Fruit fly (Drosophila melanogaster) whole organism, embryonic: ENCODE data around the gene vsg.

Source experiments
- CG10209 ChIP-seq: fragments of 200-800 bp; sonication (Bioruptor generic); optimal IDR thresholded peaks from 3 replicates; lab custom pipeline; 2017; ENCODE audit warnings: missing biosample characterization, mild to moderate bottlenecking, missing genetic modification characterization, missing genetic modification reagents
- CG13296 ChIP-seq: fragments of 200-800 bp; sonication (Bioruptor generic); optimal IDR thresholded peaks from 3 replicates; lab custom pipeline; 2018; ENCODE audit warnings: missing biosample characterization, mild to moderate bottlenecking, missing genetic modification characterization
- CG14014 ChIP-seq: fragments of 200-800 bp; sonication (Bioruptor generic); IDR thresholded peaks from 2 replicates; pipeline ENCODE4 v1.3.6; 2022; ENCODE audit warnings: missing biosample characterization, missing genetic modification characterization
- CG15514 ChIP-seq: fragments of 200-800 bp; sonication (Bioruptor generic); optimal IDR thresholded peaks from 3 replicates; lab custom pipeline; 2017; ENCODE audit warnings: missing biosample characterization, missing genetic modification characterization, mild to moderate bottlenecking, moderate library complexity, missing genetic modification reagents
- CG15696 ChIP-seq: fragments of 200-800 bp; sonication (Bioruptor generic); optimal IDR thresholded peaks from 2 replicates; lab custom pipeline; 2019; ENCODE audit warnings: missing biosample characterization, mild to moderate bottlenecking, missing genetic modification characterization, moderate library complexity
- CG17612 ChIP-seq: fragments of 200-800 bp; sonication (Bioruptor generic); IDR thresholded peaks from 2 replicates; pipeline ENCODE4 v1.3.6; 2022; ENCODE audit warnings: missing biosample characterization, missing genetic modification characterization
- CG1832 ChIP-seq: fragments of 200-800 bp; sonication (Bioruptor generic); optimal IDR thresholded peaks from 2 replicates; lab custom pipeline; 2017; ENCODE audit warnings: missing biosample characterization, mild to moderate bottlenecking, missing genetic modification characterization, inconsistent platforms
- CG31224 ChIP-seq: fragments of 200-800 bp; sonication (Bioruptor generic); IDR thresholded peaks from 2 replicates; pipeline ENCODE4 v1.3.6; 2022; ENCODE audit warnings: missing biosample characterization, missing genetic modification characterization
- CG3407 ChIP-seq: fragments of 200-800 bp; sonication (Bioruptor generic); optimal IDR thresholded peaks from 2 replicates; lab custom pipeline; 2018; ENCODE audit warnings: missing biosample characterization, mild to moderate bottlenecking, missing genetic modification characterization
- CG34224 ChIP-seq: fragments of 200-800 bp; sonication (Bioruptor generic); IDR thresholded peaks from 3 replicates; pipeline ENCODE4 v1.3.6; 2022; ENCODE audit warnings: missing biosample characterization, missing genetic modification characterization; ENCODE audit not compliant: partially characterized antibody
- CG4328 ChIP-seq: fragments of 200-800 bp; sonication (Bioruptor generic); optimal IDR thresholded peaks from 3 replicates; lab custom pipeline; 2017; ENCODE audit warnings: missing biosample characterization, missing genetic modification reagents, missing genetic modification characterization
- CG6689 ChIP-seq: fragments of 200-800 bp; sonication (Bioruptor generic); IDR thresholded peaks from 2 replicates; pipeline ENCODE4 v1.3.6; 2022; ENCODE audit warnings: missing biosample characterization, missing genetic modification characterization
- CG6791 ChIP-seq: fragments of 200-800 bp; sonication (Bioruptor generic); IDR thresholded peaks from 3 replicates; pipeline ENCODE4 v1.3.6; 2022; ENCODE audit warnings: missing biosample characterization, missing genetic modification characterization; ENCODE audit not compliant: partially characterized antibody
- CG7839 ChIP-seq: fragments of 200-800 bp; sonication (Bioruptor generic); optimal IDR thresholded peaks from 3 replicates; lab custom pipeline; 2018; ENCODE audit warnings: missing biosample characterization, mild to moderate bottlenecking, missing genetic modification characterization, moderate library complexity
- CG7963 ChIP-seq: fragments of 200-800 bp; sonication (Bioruptor generic); IDR thresholded peaks from 3 replicates; pipeline ENCODE4 v1.3.6; 2022; ENCODE audit warnings: missing biosample characterization, missing genetic modification characterization; ENCODE audit not compliant: partially characterized antibody
- CG7987 ChIP-seq: fragments of 200-800 bp; sonication (Bioruptor generic); optimal IDR thresholded peaks from 2 replicates; lab custom pipeline; 2018; ENCODE audit warnings: missing biosample characterization, mild to moderate bottlenecking, missing genetic modification characterization, moderate library complexity
- CG8089 ChIP-seq: fragments of 200-800 bp; sonication (Bioruptor generic); optimal IDR thresholded peaks from 3 replicates; lab custom pipeline; 2016; ENCODE audit warnings: missing biosample characterization, missing genetic modification characterization
- Deaf1 ChIP-seq: fragments of 200-800 bp; optimal IDR thresholded peaks from 3 replicates; lab custom pipeline; 2019; ENCODE audit warnings: missing biosample characterization, mild to moderate bottlenecking, missing genetic modification characterization, moderate library complexity
- Pdp1 ChIP-seq, 2 experiments: fragments of 200-800 bp; sonication (Bioruptor generic); optimal IDR thresholded peaks; 3 replicates each; lab custom pipeline; 2016; ENCODE audit warnings: missing biosample characterization in 2 of 2, missing genetic modification characterization in 2 of 2, mild to moderate bottlenecking in 1 of 2, moderate library complexity in 1 of 2
- Sin3A ChIP-seq: fragments of >200 bp; optimal IDR thresholded peaks from 2 replicates; lab custom pipeline; 2018
- Sox102F ChIP-seq: fragments of 200-800 bp; sonication (Bioruptor generic); optimal IDR thresholded peaks from 2 replicates; lab custom pipeline; 2018; ENCODE audit warnings: missing biosample characterization, mild to moderate bottlenecking, missing genetic modification characterization, moderate library complexity
- Sry-β ChIP-seq: fragments of 200-800 bp; sonication (Bioruptor generic); optimal IDR thresholded peaks from 2 replicates; lab custom pipeline; 2018; ENCODE audit warnings: missing biosample characterization, mild to moderate bottlenecking, missing genetic modification characterization, moderate library complexity
- Ssrp ChIP-seq: fragments of 200-800 bp; sonication (Bioruptor generic); optimal IDR thresholded peaks from 2 replicates; lab custom pipeline; 2018; ENCODE audit warnings: missing biosample characterization, mild to moderate bottlenecking, missing genetic modification characterization, moderate library complexity
- Trl ChIP-seq, 3 experiments: fragments of >200 bp in 2 of 3; fragments of 200-800 bp in 1 of 3; sonication (Bioruptor generic) in 1 of 3; optimal IDR thresholded peaks; 2 replicates in 1 of 3; 3 replicates in 2 of 3; lab custom pipeline; 2016 to 2017; ENCODE audit warnings: missing biosample characterization in 1 of 3, missing genetic modification characterization in 1 of 3
- Usf ChIP-seq: fragments of 200-800 bp; sonication (Bioruptor generic); optimal IDR thresholded peaks from 2 replicates; lab custom pipeline; 2017; ENCODE audit warnings: missing genotype, missing biosample characterization, missing genetic modification characterization
- bsh ChIP-seq, 2 experiments: fragments of 200-800 bp; sonication (Bioruptor generic); optimal IDR thresholded peaks; 2 replicates each; lab custom pipeline; 2017 to 2018; ENCODE audit warnings: mild to moderate bottlenecking in 2 of 2, missing biosample characterization in 2 of 2, missing genetic modification characterization in 2 of 2, moderate library complexity in 1 of 2
- chm ChIP-seq: fragments of 200-800 bp; sonication (Bioruptor generic); IDR thresholded peaks from 2 replicates; pipeline ENCODE4 v1.3.6; 2022; ENCODE audit warnings: missing biosample characterization, missing genetic modification characterization
- crc ChIP-seq: fragments of 200-800 bp; sonication (Bioruptor generic); optimal IDR thresholded peaks from 2 replicates; lab custom pipeline; 2016; ENCODE audit warnings: missing biosample characterization, missing genetic modification characterization
- dpn ChIP-seq, 2 experiments: fragments of 200-800 bp; sonication (Bioruptor generic); optimal IDR thresholded peaks; 3 replicates each; lab custom pipeline; 2016; ENCODE audit warnings: missing biosample characterization in 2 of 2, missing genetic modification characterization in 2 of 2
- eyg ChIP-seq: fragments of 200-800 bp; sonication (Bioruptor generic); optimal IDR thresholded peaks from 3 replicates; lab custom pipeline; 2016; ENCODE audit warnings: missing biosample characterization, missing genetic modification characterization
- fru ChIP-seq: fragments of >200 bp; optimal IDR thresholded peaks from 2 replicates; lab custom pipeline; 2017
- gce ChIP-seq: fragments of 200-800 bp; sonication (Bioruptor generic); IDR thresholded peaks from 3 replicates; pipeline ENCODE4 v1.3.6; 2022; ENCODE audit warnings: missing biosample characterization, missing genetic modification characterization
- gcm ChIP-seq: fragments of 200-800 bp; sonication (Bioruptor generic); optimal IDR thresholded peaks from 2 replicates; lab custom pipeline; 2019; ENCODE audit warnings: missing biosample characterization, mild to moderate bottlenecking, missing genetic modification characterization, moderate library complexity
- gem ChIP-seq: fragments of 200-800 bp; sonication (Bioruptor generic); optimal IDR thresholded peaks from 2 replicates; lab custom pipeline; 2019; ENCODE audit warnings: missing biosample characterization, mild to moderate bottlenecking, missing genetic modification characterization, moderate library complexity
- grau ChIP-seq: fragments of 200-800 bp; optimal IDR thresholded peaks from 3 replicates; lab custom pipeline; 2019; ENCODE audit warnings: missing biosample characterization, mild to moderate bottlenecking, missing genetic modification characterization, moderate library complexity
- knrl ChIP-seq: fragments of 200-800 bp; sonication (Bioruptor generic); IDR thresholded peaks from 3 replicates; pipeline ENCODE4 v1.3.6; 2022; ENCODE audit warnings: missing biosample characterization, missing genetic modification characterization; ENCODE audit not compliant: partially characterized antibody
- lola ChIP-seq, 3 experiments: fragments of >200 bp in 2 of 3; fragments of 200-800 bp in 1 of 3; sonication (Bioruptor generic) in 1 of 3; optimal IDR thresholded peaks; 2 replicates each; lab custom pipeline; 2017 to 2019; ENCODE audit warnings: missing biosample characterization in 3 of 3, missing genetic modification characterization in 3 of 3, mild to moderate bottlenecking in 1 of 3, moderate library complexity in 1 of 3
- maf-S ChIP-seq: fragments of 200-800 bp; sonication (Bioruptor generic); optimal IDR thresholded peaks from 2 replicates; lab custom pipeline; 2016; ENCODE audit warnings: missing biosample characterization, missing genetic modification characterization
- nerfin-1 ChIP-seq: fragments of 200-800 bp; sonication (Bioruptor generic); optimal IDR thresholded peaks from 3 replicates; lab custom pipeline; 2019; ENCODE audit warnings: missing biosample characterization, mild to moderate bottlenecking, missing genetic modification characterization, moderate library complexity
- onecut ChIP-seq: fragments of 200-800 bp; sonication (Bioruptor generic); IDR thresholded peaks from 2 replicates; pipeline ENCODE4 v1.3.6; 2022; ENCODE audit warnings: missing biosample characterization, missing genetic modification characterization
- ranshi ChIP-seq: fragments of 200-800 bp; sonication (Bioruptor generic); IDR thresholded peaks from 2 replicates; pipeline ENCODE4 v1.3.6; 2022; ENCODE audit warnings: missing biosample characterization, missing genetic modification characterization
- sc ChIP-seq, 3 experiments: fragments of >200 bp in 2 of 3; fragments of 200-800 bp in 1 of 3; sonication (Bioruptor generic) in 1 of 3; optimal IDR thresholded peaks; 2 replicates in 2 of 3; 3 replicates in 1 of 3; lab custom pipeline; 2017; ENCODE audit warnings: mild to moderate bottlenecking in 1 of 3, missing biosample characterization in 1 of 3, missing genetic modification characterization in 1 of 3, missing genetic modification reagents in 1 of 3
- sr ChIP-seq: fragments of 200-800 bp; sonication (Bioruptor generic); IDR thresholded peaks from 3 replicates; pipeline ENCODE4 v1.3.6; 2022; ENCODE audit warnings: missing biosample characterization, missing genetic modification characterization
- ssp ChIP-seq: fragments of 200-800 bp; sonication (Bioruptor generic); IDR thresholded peaks from 2 replicates; pipeline ENCODE4 v1.3.6; 2022; ENCODE audit warnings: missing biosample characterization, missing genetic modification characterization
- tio ChIP-seq: fragments of 200-800 bp; sonication (Bioruptor generic); optimal IDR thresholded peaks from 2 replicates; lab custom pipeline; 2017; ENCODE audit warnings: missing biosample characterization, missing genetic modification characterization, inconsistent platforms
- ttk ChIP-seq: fragments of 200-800 bp; sonication (Bioruptor generic); IDR thresholded peaks from 2 replicates; pipeline ENCODE4 v2.1.2; 2022; ENCODE audit warnings: missing biosample characterization, missing genetic modification characterization
- tx ChIP-seq: fragments of 200-800 bp; sonication (Bioruptor generic); optimal IDR thresholded peaks from 2 replicates; lab custom pipeline; 2016; ENCODE audit warnings: missing biosample characterization, missing genetic modification characterization
- vvl ChIP-seq: fragments of 200-800 bp; sonication (Bioruptor generic); IDR thresholded peaks from 2 replicates; pipeline ENCODE4 v1.3.6; 2022; ENCODE audit warnings: missing biosample characterization, missing genetic modification characterization
- zen ChIP-seq: fragments of 200-800 bp; sonication (Bioruptor generic); optimal IDR thresholded peaks from 3 replicates; lab custom pipeline; 2018; ENCODE audit warnings: missing biosample characterization, mild to moderate bottlenecking, missing genetic modification characterization, moderate library complexity

The vsg gene

DNA sequence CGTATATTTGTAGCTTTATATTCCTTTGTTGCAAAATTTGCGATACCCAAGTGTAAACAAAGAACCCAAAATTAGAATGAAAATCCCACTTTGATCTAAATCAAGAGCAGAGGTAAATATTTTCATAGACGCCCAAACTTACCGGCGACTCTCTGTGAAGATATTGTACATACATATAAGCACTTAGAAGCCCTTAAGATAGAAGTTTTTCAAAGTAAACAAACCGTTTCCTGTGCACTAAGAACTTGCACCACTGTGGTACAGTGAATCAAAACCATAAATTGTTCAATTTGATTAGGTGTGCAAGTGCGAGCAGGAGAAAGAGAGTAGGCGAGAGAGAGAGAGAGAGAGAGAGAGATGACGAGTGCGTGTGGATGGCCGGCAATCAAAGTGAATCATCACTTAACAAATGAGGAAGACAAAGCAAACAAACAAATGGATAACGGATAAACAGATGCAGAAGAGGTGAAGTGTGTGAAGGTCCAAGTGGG lies 36.1 kb upstream of the vsg start (continued):
- TF ChIP-seq tio (GFP tag; lab: Kevin White, UChicago), result peak; percentile 19
- no peak for TF ChIP-seq CG13296 (GFP tag; lab: Kevin White, UChicago)
- no peak for TF ChIP-seq Sox102F
- peak; percentile 8 for TF ChIP-seq Ssrp (tag; lab: Kevin White, UChicago)
- peak; percentile 21 for TF ChIP-seq gcm (GFP tag; lab: Kevin White, UChicago)
- no peak for TF ChIP-seq vvl (GFP tag; lab: Robert Waterston, UW)
- TF ChIP-seq Usf (GFP tag; lab: Kevin White, UChicago), result no peak
- peak; percentile 18 for TF ChIP-seq gem (tag; lab: Kevin White, UChicago)
- 0 out of 2 replicates have a peak, but pooled peaks have one; percentile 7 for TF ChIP-seq chm
- TF ChIP-seq CG7839 (tag; lab: Kevin White, UChicago), result peak; percentile 13
- no peak for TF ChIP-seq sr (GFP tag; lab: Robert Waterston, UW)
- TF ChIP-seq CG34224 (GFP tag; lab: Robert Waterston, UW), result peak; percentile 39; the same call in 1 of the 3 replicates
- no peak for TF ChIP-seq onecut (GFP tag; lab: Robert Waterston, UW)
- TF ChIP-seq CG17612 (GFP tag; lab: Robert Waterston, UW), result no peak
- TF ChIP-seq CG14014 (GFP tag; lab: Robert Waterston, UW), result no peak
- TF ChIP-seq knrl (GFP tag; lab: Robert Waterston, UW), result 0 out of 3 replicates have a peak, but pooled peaks have one; percentile 20
- TF ChIP-seq Deaf1 (tag; lab: Kevin White, UChicago), result no peak
- 0 out of 3 replicates have a peak, but pooled peaks have one; percentile 40 for TF ChIP-seq CG6791 (GFP tag; lab: Robert Waterston, UW)
- no peak for TF ChIP-seq CG4328
- peak; percentile 58 to 79 for TF ChIP-seq Trl (optimal IDR thresholded peaks at IDR 0.05; lab: Kevin White, UChicago)
- peak; percentile 5 for TF ChIP-seq Trl (GFP tag; optimal IDR thresholded peaks at IDR 0.05; lab: Kevin White, UChicago)
- peak; percentile 69 for TF ChIP-seq CG1832 (GFP tag; lab: Kevin White, UChicago)
- TF ChIP-seq CG15514 (GFP tag; lab: Kevin White, UChicago), result no peak
- no peak for TF ChIP-seq ssp (GFP tag; lab: Robert Waterston, UW)
- no peak for TF ChIP-seq ttk
- no peak for TF ChIP-seq dpn (GFP tag; optimal IDR thresholded peaks at IDR 0.05; lab: Kevin White, UChicago)
- no peak for TF ChIP-seq crc (GFP tag; lab: Kevin White, UChicago)
- 0 out of 2 replicates have a peak, but pooled peaks have one; percentile 5 for TF ChIP-seq ranshi
- TF ChIP-seq CG31224 (GFP tag; lab: Robert Waterston, UW), result no peak
- no peak for TF ChIP-seq fru (lab: Kevin White, UChicago)
- no peak for TF ChIP-seq eyg
- TF ChIP-seq CG7987 (GFP tag; lab: Kevin White, UChicago), result no peak
- no peak for TF ChIP-seq CG6689 (GFP tag; lab: Robert Waterston, UW)
- peak; percentile 6 for TF ChIP-seq CG10209 (GFP tag; lab: Kevin White, UChicago)
- no peak for TF ChIP-seq sc (optimal IDR thresholded peaks at IDR 0.05; lab: Kevin White, UChicago)
- TF ChIP-seq sc (GFP tag; optimal IDR thresholded peaks at IDR 0.05; lab: Kevin White, UChicago), result peak; percentile 23
- TF ChIP-seq CG7963, result no peak
- no peak for TF ChIP-seq gce (GFP tag; lab: Robert Waterston, UW)
- TF ChIP-seq lola (GFP tag; optimal IDR thresholded peaks at IDR 0.05; lab: Kevin White, UChicago), result peak in 1 of 3 experiments; percentile 24
- TF ChIP-seq CG8089, result peak; percentile 3
- peak; percentile 85 for TF ChIP-seq grau (tag; lab: Kevin White, UChicago)
- TF ChIP-seq Sry-β, result no peak
- peak; percentile 0 for TF ChIP-seq CG3407 (GFP tag; lab: Kevin White, UChicago)
- TF ChIP-seq CG15696 (tag; lab: Kevin White, UChicago), result no peak
- peak; percentile 4 to 14 for TF ChIP-seq bsh (GFP tag; optimal IDR thresholded peaks at IDR 0.05; lab: Kevin White, UChicago)
- TF ChIP-seq Sin3A, result no peak
- peak; percentile 9 for TF ChIP-seq nerfin-1 (tag; lab: Kevin White, UChicago)
- no peak for TF ChIP-seq maf-S (GFP tag; lab: Kevin White, UChicago)
- TF ChIP-seq zen, result peak; percentile 4
- peak in 1 of 2 experiments; percentile 37 for TF ChIP-seq Pdp1 (GFP tag; optimal IDR thresholded peaks at IDR 0.05; lab: Kevin White, UChicago)
- no peak for TF ChIP-seq tx (GFP tag; lab: Kevin White, UChicago)
